Fruit fly (Drosophila melanogaster) whole organism, embryonic: ENCODE measurements around the gene CG5050.

Experiments used
- Adf1 ChIP-seq: fragments of 200-800 bp; sonication (Bioruptor generic); IDR thresholded peaks from 2 replicates; pipeline ENCODE4 v1.3.6; 2022; ENCODE audit warnings: missing biosample characterization, missing genetic modification characterization
- Atf6 ChIP-seq: fragments of 200-800 bp; sonication (Bioruptor generic); IDR thresholded peaks from 2 replicates; pipeline ENCODE4 v1.3.6; 2022; ENCODE audit warnings: missing biosample characterization, missing genetic modification characterization
- B-H2 ChIP-seq: fragments of 200-800 bp; sonication (Bioruptor generic); optimal IDR thresholded peaks from 2 replicates; lab custom pipeline; 2018; ENCODE audit warnings: missing biosample characterization, mild to moderate bottlenecking, missing genetic modification characterization
- CG10366 ChIP-seq: fragments of 200-800 bp; sonication (Bioruptor generic); IDR thresholded peaks from 2 replicates; pipeline ENCODE4 v1.3.6; 2022; ENCODE audit warnings: missing biosample characterization, missing genetic modification characterization
- CG10543 ChIP-seq: fragments of 200-800 bp; sonication (Bioruptor generic); optimal IDR thresholded peaks from 3 replicates; lab custom pipeline; 2017; ENCODE audit warnings: missing biosample characterization, mild to moderate bottlenecking, missing genetic modification characterization, moderate library complexity
- CG11093 ChIP-seq: fragments of 200-800 bp; sonication (Bioruptor generic); IDR thresholded peaks from 3 replicates; pipeline ENCODE4 v1.3.6; 2022; ENCODE audit warnings: missing biosample characterization, missing genetic modification characterization
- CG11723 ChIP-seq: fragments of 200-800 bp; sonication (Bioruptor generic); optimal IDR thresholded peaks from 2 replicates; lab custom pipeline; 2017; ENCODE audit warnings: missing biosample characterization, mild to moderate bottlenecking, missing genetic modification characterization
- CG12942 ChIP-seq: fragments of 200-800 bp; sonication (Bioruptor generic); optimal IDR thresholded peaks from 3 replicates; lab custom pipeline; 2016; ENCODE audit warnings: missing biosample characterization, missing genetic modification characterization
- CG13287 ChIP-seq: fragments of 200-800 bp; sonication (Bioruptor generic); IDR thresholded peaks from 2 replicates; pipeline ENCODE4 v1.3.6; 2022; ENCODE audit warnings: missing biosample characterization, missing genetic modification characterization; ENCODE audit not compliant: partially characterized antibody
- CG14860 ChIP-seq: fragments of 200-800 bp; sonication (Bioruptor generic); IDR thresholded peaks from 3 replicates; pipeline ENCODE4 v1.3.6; 2022; ENCODE audit warnings: missing biosample characterization, missing genetic modification characterization; ENCODE audit not compliant: partially characterized antibody
- CG15601 ChIP-seq: fragments of 200-800 bp; sonication (Bioruptor generic); optimal IDR thresholded peaks from 3 replicates; lab custom pipeline; 2019; ENCODE audit warnings: missing biosample characterization, mild to moderate bottlenecking, missing genetic modification characterization, moderate library complexity
- CG1792 ChIP-seq: fragments of 200-800 bp; sonication (Bioruptor generic); optimal IDR thresholded peaks from 2 replicates; lab custom pipeline; 2016; ENCODE audit warnings: missing biosample characterization, missing genetic modification characterization
- CG2116 ChIP-seq: fragments of 200-800 bp; sonication (Bioruptor generic); optimal IDR thresholded peaks from 3 replicates; lab custom pipeline; 2018; ENCODE audit warnings: missing biosample characterization, mild to moderate bottlenecking, missing genetic modification characterization
- CG2202 ChIP-seq: fragments of 200-800 bp; sonication (Bioruptor generic); optimal IDR thresholded peaks from 2 replicates; lab custom pipeline; 2018; ENCODE audit warnings: missing biosample characterization, mild to moderate bottlenecking, missing genetic modification characterization
- CG32767 ChIP-seq: fragments of 200-800 bp; sonication (Bioruptor generic); IDR thresholded peaks from 2 replicates; pipeline ENCODE4 v1.3.6; 2022; ENCODE audit warnings: missing biosample characterization, missing genetic modification characterization
- CG4617 ChIP-seq: fragments of 200-800 bp; sonication (Bioruptor generic); optimal IDR thresholded peaks from 3 replicates; lab custom pipeline; 2016; ENCODE audit warnings: missing biosample characterization, missing genetic modification characterization, borderline replicate concordance
- CG4820 ChIP-seq: fragments of 200-800 bp; sonication (Bioruptor generic); optimal IDR thresholded peaks from 3 replicates; lab custom pipeline; 2016; ENCODE audit warnings: missing biosample characterization, missing genetic modification characterization
- CG6654 ChIP-seq: fragments of 200-800 bp; sonication (Bioruptor generic); optimal IDR thresholded peaks from 2 replicates; lab custom pipeline; 2017; ENCODE audit warnings: missing biosample characterization, mild to moderate bottlenecking, missing genetic modification characterization
- CG6791 ChIP-seq: fragments of 200-800 bp; sonication (Bioruptor generic); IDR thresholded peaks from 3 replicates; pipeline ENCODE4 v1.3.6; 2022; ENCODE audit warnings: missing biosample characterization, missing genetic modification characterization; ENCODE audit not compliant: partially characterized antibody
- CG8089 ChIP-seq: fragments of 200-800 bp; sonication (Bioruptor generic); optimal IDR thresholded peaks from 3 replicates; lab custom pipeline; 2016; ENCODE audit warnings: missing biosample characterization, missing genetic modification characterization
- CG8290 ChIP-seq, 3 experiments: fragments of 200-800 bp; sonication (Bioruptor generic); optimal IDR thresholded peaks; 2 replicates each; lab custom pipeline; 2016 to 2019; ENCODE audit warnings: missing biosample characterization in 3 of 3, missing genetic modification characterization in 3 of 3, mild to moderate bottlenecking in 2 of 3, moderate library complexity in 1 of 3
- CG8924 ChIP-seq: fragments of 200-800 bp; optimal IDR thresholded peaks from 3 replicates; lab custom pipeline; 2019; ENCODE audit warnings: missing biosample characterization, mild to moderate bottlenecking, missing genetic modification characterization, moderate library complexity
- CG9797 ChIP-seq: fragments of 200-800 bp; sonication (Bioruptor generic); optimal IDR thresholded peaks from 3 replicates; lab custom pipeline; 2018; ENCODE audit warnings: missing biosample characterization, mild to moderate bottlenecking, missing genetic modification characterization
- Chrac-16 ChIP-seq: fragments of 200-800 bp; sonication (Bioruptor generic); optimal IDR thresholded peaks from 3 replicates; lab custom pipeline; 2016; ENCODE audit warnings: missing biosample characterization, missing genetic modification characterization
- Doc3 ChIP-seq: fragments of 200-800 bp; sonication (Bioruptor generic); IDR thresholded peaks from 3 replicates; pipeline ENCODE4 v1.3.6; 2022; ENCODE audit warnings: missing biosample characterization, missing genetic modification characterization; ENCODE audit not compliant: partially characterized antibody
- Ets97D ChIP-seq: fragments of 200-800 bp; sonication (Bioruptor generic); optimal IDR thresholded peaks from 3 replicates; lab custom pipeline; 2016; ENCODE audit warnings: missing biosample characterization, missing genetic modification characterization
- H15 ChIP-seq: fragments of 200-800 bp; sonication (Bioruptor generic); IDR thresholded peaks from 3 replicates; pipeline ENCODE4 v1.3.6; 2022; ENCODE audit warnings: missing biosample characterization, missing genetic modification characterization
- HHEX ChIP-seq: fragments of 200-800 bp; sonication (Bioruptor generic); optimal IDR thresholded peaks from 3 replicates; lab custom pipeline; 2017; ENCODE audit warnings: missing biosample characterization, mild to moderate bottlenecking, missing genetic modification characterization, missing genetic modification reagents
- Hr39 ChIP-seq: fragments of >200 bp; optimal IDR thresholded peaks from 2 replicates; lab custom pipeline; 2017
- Ptx1 ChIP-seq: fragments of 200-800 bp; sonication (Bioruptor generic); IDR thresholded peaks from 2 replicates; pipeline ENCODE4 v1.3.6; 2022; ENCODE audit warnings: missing biosample characterization, missing genetic modification characterization
- Ravus ChIP-seq: fragments of 200-800 bp; sonication (Bioruptor generic); IDR thresholded peaks from 2 replicates; pipeline ENCODE4 v1.3.6; 2022; ENCODE audit warnings: missing biosample characterization, missing genetic modification characterization
- Rfx ChIP-seq: fragments of 200-800 bp; sonication (Bioruptor generic); IDR thresholded peaks from 2 replicates; pipeline ENCODE4 v1.3.6; 2022; ENCODE audit warnings: missing biosample characterization, missing genetic modification characterization
- Spps ChIP-seq: fragments of 200-800 bp; sonication (Bioruptor generic); optimal IDR thresholded peaks from 2 replicates; lab custom pipeline; 2018; ENCODE audit warnings: missing biosample characterization, mild to moderate bottlenecking, missing genetic modification characterization
- Sry-β ChIP-seq: fragments of 200-800 bp; sonication (Bioruptor generic); optimal IDR thresholded peaks from 2 replicates; lab custom pipeline; 2018; ENCODE audit warnings: missing biosample characterization, mild to moderate bottlenecking, missing genetic modification characterization, moderate library complexity
- Taf1 ChIP-seq: fragments of 200-800 bp; sonication (Bioruptor generic); IDR thresholded peaks from 2 replicates; pipeline ENCODE4 v1.3.6; 2022; ENCODE audit warnings: missing biosample characterization, missing genetic modification characterization
- cad ChIP-seq: fragments of >200 bp; optimal IDR thresholded peaks from 2 replicates; lab custom pipeline; 2017; ENCODE audit warnings: missing biosample characterization, missing genetic modification characterization
- corto ChIP-seq: fragments of 200-800 bp; sonication (Bioruptor generic); optimal IDR thresholded peaks from 2 replicates; lab custom pipeline; 2016; ENCODE audit warnings: missing biosample characterization, mild to moderate bottlenecking, missing genetic modification characterization, moderate library complexity
- da ChIP-seq: fragments of 200-800 bp; sonication (Bioruptor generic); optimal IDR thresholded peaks from 2 replicates; lab custom pipeline; 2016; ENCODE audit warnings: missing biosample characterization, missing genetic modification characterization
- dimm ChIP-seq: fragments of 200-800 bp; sonication (Bioruptor generic); IDR thresholded peaks from 2 replicates; pipeline ENCODE4 v1.3.6; 2022; ENCODE audit warnings: missing biosample characterization, missing genetic modification characterization
- fru ChIP-seq: fragments of >200 bp; optimal IDR thresholded peaks from 2 replicates; lab custom pipeline; 2017
- gcm2 ChIP-seq: fragments of 200-800 bp; sonication (Bioruptor generic); optimal IDR thresholded peaks from 2 replicates; lab custom pipeline; 2016; ENCODE audit warnings: missing biosample characterization, missing genetic modification characterization
- hth ChIP-seq: fragments of >200 bp; optimal IDR thresholded peaks from 2 replicates; lab custom pipeline; 2017; ENCODE audit warnings: inconsistent platforms
- lbe ChIP-seq: fragments of 200-800 bp; sonication (Bioruptor generic); optimal IDR thresholded peaks from 2 replicates; lab custom pipeline; 2016; ENCODE audit warnings: missing biosample characterization, mild to moderate bottlenecking, missing genetic modification characterization
- pita ChIP-seq: fragments of 200-800 bp; sonication (Bioruptor generic); optimal IDR thresholded peaks from 2 replicates; lab custom pipeline; 2017; ENCODE audit warnings: missing biosample characterization, mild to moderate bottlenecking, missing genetic modification characterization
- pnt ChIP-seq: fragments of 200-800 bp; sonication (Bioruptor generic); optimal IDR thresholded peaks from 3 replicates; lab custom pipeline; 2016; ENCODE audit warnings: missing biosample characterization, missing genetic modification characterization
- pum ChIP-seq: fragments of 200-800 bp; sonication (Bioruptor generic); optimal IDR thresholded peaks from 2 replicates; lab custom pipeline; 2016; ENCODE audit warnings: missing biosample characterization, missing genetic modification characterization
- ranshi ChIP-seq: fragments of 200-800 bp; sonication (Bioruptor generic); IDR thresholded peaks from 2 replicates; pipeline ENCODE4 v1.3.6; 2022; ENCODE audit warnings: missing biosample characterization, missing genetic modification characterization
- sim ChIP-seq: fragments of 200-800 bp; sonication (Bioruptor generic); IDR thresholded peaks from 2 replicates; pipeline ENCODE4 v1.3.6; 2022; ENCODE audit warnings: missing biosample characterization, missing genetic modification characterization
- slou ChIP-seq: fragments of 200-800 bp; sonication (Bioruptor generic); optimal IDR thresholded peaks from 3 replicates; lab custom pipeline; 2016; ENCODE audit warnings: missing biosample characterization, missing genetic modification characterization
- wdn ChIP-seq: fragments of 200-800 bp; sonication (Bioruptor generic); IDR thresholded peaks from 2 replicates; pipeline ENCODE4 v1.3.6; 2022; ENCODE audit warnings: missing biosample characterization, missing genetic modification characterization

CG5050 gene

DNA sequence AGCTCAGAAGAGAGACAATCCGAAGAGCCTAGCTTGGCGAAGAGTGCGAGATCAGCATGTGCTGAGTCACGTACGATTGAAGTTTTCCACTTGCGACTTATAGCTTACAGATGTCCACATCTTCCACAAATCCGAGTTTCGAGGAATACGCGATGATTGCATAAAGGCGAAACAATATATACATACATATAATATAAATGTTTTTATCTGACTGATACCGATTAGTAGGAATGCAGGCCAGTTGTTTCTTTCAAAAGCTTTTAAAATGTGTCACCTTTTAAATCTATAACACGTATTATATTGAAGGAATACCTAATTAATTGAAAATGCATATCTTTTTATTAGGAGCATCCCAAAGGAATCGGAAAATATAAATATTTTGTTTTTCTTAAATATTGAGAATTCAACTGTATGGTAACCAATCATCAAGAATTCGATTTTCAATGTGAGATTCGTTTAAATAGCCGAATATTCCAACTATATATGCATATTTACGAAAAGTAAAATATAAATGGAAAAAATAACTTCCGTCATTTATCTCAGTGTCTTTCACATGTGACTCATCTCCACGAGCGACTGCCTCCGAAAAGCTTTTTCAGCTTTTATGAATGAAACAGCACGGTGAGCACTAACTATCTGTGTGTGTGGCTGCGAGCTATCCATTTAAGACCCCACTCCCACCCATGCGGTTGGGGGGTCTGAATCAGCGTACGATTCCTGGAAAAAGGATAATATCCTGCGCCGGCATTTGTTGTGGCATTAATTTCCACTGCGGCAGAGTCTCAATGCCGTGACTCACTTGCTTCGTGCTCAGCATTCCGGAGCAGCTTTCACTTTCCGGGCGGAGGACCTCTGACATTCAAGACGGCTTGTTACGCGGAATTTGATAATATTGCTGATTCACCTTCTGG lies 2.0 kb upstream of the CG5050 start (continued):
- TF ChIP-seq CG14860 (GFP tag; lab: Robert Waterston, UW) (no peak), CG1792 (no peak), pum (GFP tag; lab: Kevin White, UChicago) (peak; percentile 5), CG4820 (no peak), Ets97D (no peak), corto (GFP tag; lab: Kevin White, UChicago) (no peak), sim (GFP tag; lab: Robert Waterston, UW) (no peak), cad (GFP tag; lab: Kevin White, UChicago) (no peak), CG11723 (GFP tag; lab: Kevin White, UChicago) (peak; percentile 20), Atf6 (GFP tag; lab: Robert Waterston, UW) (peak; percentile 72), CG10366 (peak; percentile 23; the same call in 1 of the 2 replicates), CG11093 (GFP tag; lab: Robert Waterston, UW) (0 out of 3 replicates have a peak, but pooled peaks have one; percentile 18), HHEX (GFP tag; lab: Kevin White, UChicago) (peak; percentile 26), Hr39 (lab: Kevin White, UChicago) (no peak), CG12942 (GFP tag; lab: Kevin White, UChicago) (peak; percentile 7), CG2202 (no peak), CG10543 (no peak), Taf1 (GFP tag; lab: Robert Waterston, UW) (0 out of 2 replicates have a peak, but pooled peaks have one; percentile 9), fru (no peak), da (GFP tag; lab: Kevin White, UChicago) (no peak), Adf1 (GFP tag; lab: Robert Waterston, UW) (no peak), CG6654 (GFP tag; lab: Kevin White, UChicago) (no peak), CG32767 (no peak), CG15601 (tag; lab: Kevin White, UChicago) (peak; percentile 20), Ptx1 (peak; percentile 65; the same call in 1 of the 2 replicates), CG2116 (GFP tag; lab: Kevin White, UChicago) (no peak), wdn (GFP tag; lab: Robert Waterston, UW) (no peak), CG8290 (GFP tag; optimal IDR thresholded peaks at IDR 0.05; lab: Kevin White, UChicago) (no peak), CG8290 (tag; optimal IDR thresholded peaks at IDR 0.05; lab: Kevin White, UChicago) (peak in 1 of 2 experiments; percentile 47), slou (GFP tag; lab: Kevin White, UChicago) (peak; percentile 6), hth (no peak), Ravus (no peak), lbe (peak; percentile 60), CG8089 (GFP tag; lab: Kevin White, UChicago) (no peak), pita (GFP tag; lab: Kevin White, UChicago) (no peak), CG4617 (GFP tag; lab: Kevin White, UChicago) (peak; percentile 8), CG8924 (no peak), Rfx (GFP tag; lab: Robert Waterston, UW) (peak; percentile 72), Doc3 (GFP tag; lab: Robert Waterston, UW) (no peak), Chrac-16 (peak; percentile 20), ranshi (no peak), pnt (GFP tag; lab: Kevin White, UChicago) (peak; percentile 4), Spps (tag; lab: Kevin White, UChicago) (no peak), B-H2 (no peak), CG9797 (GFP tag; lab: Kevin White, UChicago) (no peak), gcm2 (GFP tag; lab: Kevin White, UChicago) (peak; percentile 2), CG6791 (no peak), Sry-β (GFP tag; lab: Kevin White, UChicago) (no peak), dimm (GFP tag; lab: Robert Waterston, UW) (no peak), CG13287 (no peak), H15 (GFP tag; lab: Robert Waterston, UW) (0 out of 3 replicates have a peak, but pooled peaks have one; percentile 27)
